Worm (Caenorhabditis elegans): ENCODE results near the gene phat-5.

Gene phat-5

DNA sequence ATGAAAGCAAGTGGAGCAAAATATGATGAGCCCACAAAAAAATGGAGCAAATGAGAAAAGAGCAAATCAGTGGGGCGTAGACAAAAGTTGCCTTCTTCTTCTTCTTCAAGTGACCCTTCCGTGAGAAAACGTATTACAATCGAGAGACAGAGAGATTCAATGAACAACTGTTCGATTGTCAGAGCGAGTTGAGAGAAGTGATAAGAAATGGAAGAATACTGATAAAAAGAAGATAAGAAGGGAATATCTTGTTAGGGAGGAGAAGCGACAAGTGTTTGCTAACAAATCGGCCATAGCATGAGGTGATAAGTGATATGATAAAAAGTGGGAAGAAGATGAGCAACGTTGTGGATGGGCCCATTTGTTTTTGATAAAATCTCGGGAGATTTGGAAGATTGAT lies 35.0 kb upstream of the phat-5 start (continued):
- TF ChIP-seq ceh-100 (GFP tag; IDR thresholded peaks at IDR 0.05) (no peak), lsy-27 (tag; optimal IDR thresholded peaks at IDR 0.05; ENCODE audit: borderline replicate concordance, insufficient read depth) (no peak), B0336.3 (GFP tag; IDR thresholded peaks at IDR 0.05) (no peak)

- no peak for TF ChIP-seq K11D2.4 (GFP tag; IDR thresholded peaks at IDR 0.05)
- no peak for TF ChIP-seq lin-26 (GFP tag; IDR thresholded peaks at IDR 0.05)
- TF ChIP-seq sptf-2 (GFP tag; optimal IDR thresholded peaks at IDR 0.05), result no peak
- no peak for TF ChIP-seq K12H6.12 (tag; optimal IDR thresholded peaks at IDR 0.05)
- no peak for TF ChIP-seq tbp1 (GFP tag; optimal IDR thresholded peaks at IDR 0.05)
- TF ChIP-seq rcor-1 (GFP tag; IDR thresholded peaks at IDR 0.05), result no peak
- no peak for TF ChIP-seq xnd-1 (tag; optimal IDR thresholded peaks at IDR 0.05)
- no peak for TF ChIP-seq snpc-3.4 (tag; optimal IDR thresholded peaks at IDR 0.05)
- no peak for TF ChIP-seq nhr-27 (tag; optimal IDR thresholded peaks at IDR 0.05)
- no peak for TF ChIP-seq C17E4.6 (GFP tag; IDR thresholded peaks at IDR 0.05)
- no peak for TF ChIP-seq ccch-3 (GFP tag; optimal IDR thresholded peaks at IDR 0.05)
- no peak for TF ChIP-seq rec-8 (tag; optimal IDR thresholded peaks at IDR 0.05)
- TF ChIP-seq F23B12.7 (tag; optimal IDR thresholded peaks at IDR 0.05; ENCODE audit: insufficient read depth), result no peak
- TF ChIP-seq lsy-27 (tag; optimal IDR thresholded peaks at IDR 0.05; ENCODE audit: borderline replicate concordance, insufficient read depth), result no peak
- no peak for TF ChIP-seq repo-1 (tag; optimal IDR thresholded peaks at IDR 0.05)
- no peak for TF ChIP-seq Y56A3A.18 (GFP tag; IDR thresholded peaks at IDR 0.05)
- TF ChIP-seq F57C9.4 (tag; optimal IDR thresholded peaks at IDR 0.05), result no peak
- TF ChIP-seq lsl-1 (GFP tag; optimal IDR thresholded peaks at IDR 0.05), result no peak
- no peak for TF ChIP-seq B0019.2 (GFP tag; conservative IDR thresholded peaks at IDR 0.05)
- no peak for TF ChIP-seq atf-7 (tag; optimal IDR thresholded peaks at IDR 0.05)
Measured at ce11 chrV:4152200-4152599, 29.9 kb upstream of the phat-5 start, which contains the start of gene Y45G5AM.6. TSS of gene Y45G5AM.6 (minus strand) at chrV:4152300.

- TF ChIP-seq Y67H2A.10 (GFP tag; conservative IDR thresholded peaks at IDR 0.05) (no peak), zfh-2 (GFP tag; conservative IDR thresholded peaks at IDR 0.05) (peak; percentile 59)
Measured at ce11 chrV:4151400-4151799, 29.1 kb upstream of the phat-5 start.

- TF ChIP-seq aptf-3 (GFP tag; IDR thresholded peaks at IDR 0.05), result no peak
- no peak for TF ChIP-seq Y79H2A.3 (GFP tag; conservative IDR thresholded peaks at IDR 0.05)
- TF ChIP-seq ets-4 (GFP tag; optimal IDR thresholded peaks at IDR 0.05), result no peak
- TF ChIP-seq ceh-79 (tag; optimal IDR thresholded peaks at IDR 0.05), result no peak
- TF ChIP-seq hmg-1.2 (GFP tag; IDR thresholded peaks at IDR 0.05), result no peak
- TF ChIP-seq nhr-80 (tag; optimal IDR thresholded peaks at IDR 0.05), result no peak
- TF ChIP-seq akir-1 (GFP tag; optimal IDR thresholded peaks at IDR 0.05), result no peak
- no peak for TF ChIP-seq ztf-18 (tag; optimal IDR thresholded peaks at IDR 0.05)
- TF ChIP-seq snpc-1.3 (tag; optimal IDR thresholded peaks at IDR 0.05; ENCODE audit: insufficient read depth), result no peak
- TF ChIP-seq dox-1 (GFP tag; IDR thresholded peaks at IDR 0.05), result no peak
- TF ChIP-seq ztf-22 (GFP tag; optimal IDR thresholded peaks at IDR 0.05), result no peak
- no peak for TF ChIP-seq B0019.2 (GFP tag; conservative IDR thresholded peaks at IDR 0.05)
- no peak for TF ChIP-seq nfyb-1 (GFP tag; IDR thresholded peaks at IDR 0.05)
- TF ChIP-seq Y56A3A.18 (GFP tag; IDR thresholded peaks at IDR 0.05), result no peak
- TF ChIP-seq hmg-20 (GFP tag; IDR thresholded peaks at IDR 0.05), result no peak
- TF ChIP-seq tbp1 (GFP tag; optimal IDR thresholded peaks at IDR 0.05), result no peak
- no peak for TF ChIP-seq let-526 (GFP tag; IDR thresholded peaks at IDR 0.05)
Measured at ce11 chrV:4144205-4144604, 21.9 kb upstream of the phat-5 start, which contains the start of gene Y45G5AL.1. TSS of gene Y45G5AL.1 (plus strand) at chrV:4144505.
